Worm (Caenorhabditis elegans): ENCODE measurements around the gene grd-1.

The grd-1 gene

DNA sequence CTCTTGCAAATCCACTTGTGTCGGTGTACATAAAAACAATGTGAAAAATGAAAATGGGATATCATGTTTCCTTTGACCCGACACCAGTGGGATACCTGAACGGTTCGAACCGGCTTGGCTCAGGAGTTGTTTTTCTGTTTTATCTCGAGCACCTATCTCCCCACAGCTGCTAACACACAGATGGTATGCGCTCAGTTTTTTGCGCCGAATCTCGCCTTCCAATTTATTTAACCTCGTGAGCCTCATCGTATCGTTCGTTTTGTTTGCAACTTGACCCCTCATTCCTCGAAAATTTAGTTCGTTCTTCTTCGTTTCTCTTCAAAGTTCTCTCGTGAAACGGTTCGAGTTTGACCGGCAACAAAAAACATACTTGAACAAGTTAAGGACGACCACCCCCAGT, 51.3 kb downstream of the grd-1 start, which contains the start of gene C05C9.1:
Gene C05C9.1, plus strand, starts transcription at position 301 of the 400 bp plus-strand sequence.
- TF ChIP-seq rbr-2 (tag; optimal IDR thresholded peaks at IDR 0.05): no peak
- TF ChIP-seq Y75B8A.6 (GFP tag; IDR thresholded peaks at IDR 0.05): no peak
- TF ChIP-seq attf-4 (tag; optimal IDR thresholded peaks at IDR 0.05): no peak
- TF ChIP-seq hmg-1.1 (GFP tag; IDR thresholded peaks at IDR 0.05): no peak
- TF ChIP-seq F49E8.2 (tag; optimal IDR thresholded peaks at IDR 0.05; ENCODE audit: borderline replicate concordance): no peak
- no peak for TF ChIP-seq daf-12 (tag; optimal IDR thresholded peaks at IDR 0.05)
- no peak for TF ChIP-seq daf-8 (GFP tag; IDR thresholded peaks at IDR 0.05)

DNA sequence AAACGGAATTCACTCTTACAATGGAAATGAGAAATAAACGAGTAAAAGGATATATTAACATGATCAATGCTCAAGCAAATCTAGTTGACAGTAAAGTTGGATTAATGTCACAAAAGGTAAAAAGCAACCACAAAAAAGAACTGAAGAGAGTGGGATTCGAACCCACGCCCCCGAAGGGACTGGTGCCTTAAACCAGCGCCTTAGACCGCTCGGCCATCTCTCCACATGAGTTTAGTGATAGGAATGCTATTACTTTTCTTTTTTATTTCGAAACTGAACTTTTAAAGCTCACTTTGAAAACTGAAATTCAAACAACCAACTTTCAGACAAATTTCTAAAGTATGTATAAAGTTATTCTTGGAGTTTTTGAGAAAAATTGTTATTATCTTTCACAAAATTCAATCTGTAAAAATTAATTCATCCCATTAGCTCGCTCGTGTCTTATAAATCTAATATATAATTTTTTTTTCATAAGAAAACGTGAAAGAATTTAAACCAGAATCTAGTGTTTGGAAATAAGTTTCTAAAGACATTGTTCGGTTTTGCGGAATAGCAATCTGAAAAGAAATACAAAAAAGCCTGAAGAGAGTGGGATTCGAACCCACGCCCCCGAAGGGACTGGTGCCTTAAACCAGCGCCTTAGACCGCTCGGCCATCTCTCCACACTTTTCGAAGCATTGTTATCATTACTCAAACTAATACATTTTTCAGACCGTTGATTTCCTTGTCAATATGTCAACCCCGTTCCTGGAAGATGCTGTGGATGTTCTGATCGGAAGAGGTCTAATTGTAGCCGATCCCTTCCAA, 53.7 kb downstream of the grd-1 start:
- peak; percentile 25 to 63; a peak in 1 of 4 replicates for TF ChIP-seq madf-5 (GFP tag; IDR thresholded peaks at IDR 0.05)
- peak; percentile 15 for TF ChIP-seq rbr-2 (tag; optimal IDR thresholded peaks at IDR 0.05)
- TF ChIP-seq daf-8 (GFP tag; IDR thresholded peaks at IDR 0.05): no peak
- peak; percentile 67 for TF ChIP-seq F26F4.8 (GFP tag; conservative IDR thresholded peaks at IDR 0.05)
- no peak for TF ChIP-seq php-3 (GFP tag; IDR thresholded peaks at IDR 0.05)
- TF ChIP-seq lir-3 (tag; optimal IDR thresholded peaks at IDR 0.05): no peak
- peak; percentile 17 for TF ChIP-seq tra-1 (GFP tag; IDR thresholded peaks at IDR 0.05)
- TF ChIP-seq dmd-6 (GFP tag; IDR thresholded peaks at IDR 0.05): peak; percentile 35; the same call in 1 of the 2 replicates
- no peak for TF ChIP-seq ceh-20 (GFP tag; IDR thresholded peaks at IDR 0.05)
- no peak for TF ChIP-seq lin-15B (tag; optimal IDR thresholded peaks at IDR 0.05)
- TF ChIP-seq mdl-1 (tag; optimal IDR thresholded peaks at IDR 0.05): no peak
- TF ChIP-seq nhr-25 (tag; optimal IDR thresholded peaks at IDR 0.05; ENCODE audit: borderline replicate concordance, insufficient read depth): no peak
- no peak for TF ChIP-seq ces-1 (GFP tag; optimal IDR thresholded peaks at IDR 0.05)
- TF ChIP-seq mdt-29 (GFP tag; IDR thresholded peaks at IDR 0.05): peak; percentile 36; the same call in 1 of the 2 replicates
- 0 out of 2 replicates have a peak, but pooled peaks have one; percentile 34 for TF ChIP-seq saeg-2 (GFP tag; IDR thresholded peaks at IDR 0.05)
- TF ChIP-seq vab-7 (GFP tag; IDR thresholded peaks at IDR 0.05): peak; percentile 67
- peak; percentile 39 for TF ChIP-seq duxl-1 (tag; optimal IDR thresholded peaks at IDR 0.05; ENCODE audit: poor library complexity)
- TF ChIP-seq ceh-28 (tag; optimal IDR thresholded peaks at IDR 0.05): no peak
- TF ChIP-seq nhr-6 (tag; optimal IDR thresholded peaks at IDR 0.05): no peak
- no peak for TF ChIP-seq ceh-82 (tag; optimal IDR thresholded peaks at IDR 0.05)
- no peak for TF ChIP-seq zag-1 (tag; optimal IDR thresholded peaks at IDR 0.05)
- peak; percentile 30 for TF ChIP-seq nhr-48 (tag; optimal IDR thresholded peaks at IDR 0.05)
- TF ChIP-seq tag-97 (GFP tag; IDR thresholded peaks at IDR 0.05): 0 out of 2 replicates have a peak, but pooled peaks have one; percentile 53
- no peak for TF ChIP-seq nhr-237 (tag; optimal IDR thresholded peaks at IDR 0.05)
- no peak for TF ChIP-seq nhr-28 (tag; optimal IDR thresholded peaks at IDR 0.05)
- peak; percentile 56; the same call in 1 of the 2 replicates for TF ChIP-seq ctbp-1 (GFP tag; IDR thresholded peaks at IDR 0.05)
- peak; percentile 40 for TF ChIP-seq aha-1 (tag)
- no peak for TF ChIP-seq sdz-12 (GFP tag; optimal IDR thresholded peaks at IDR 0.05)
- no peak for TF ChIP-seq zip-2 (tag; optimal IDR thresholded peaks at IDR 0.05)
- TF ChIP-seq spr-3 (GFP tag; optimal IDR thresholded peaks at IDR 0.05): peak; percentile 24
- no peak for TF ChIP-seq dve-1 (tag; optimal IDR thresholded peaks at IDR 0.05; ENCODE audit: insufficient read depth)
- TF ChIP-seq hmg-1.1 (GFP tag; IDR thresholded peaks at IDR 0.05): no peak
- no peak for TF ChIP-seq zfp-2 (tag; optimal IDR thresholded peaks at IDR 0.05)
- no peak for TF ChIP-seq lsy-2 (tag; optimal IDR thresholded peaks at IDR 0.05)
- TF ChIP-seq spr-1 (tag; optimal IDR thresholded peaks at IDR 0.05): no peak
- TF ChIP-seq ZK546.5 (tag; optimal IDR thresholded peaks at IDR 0.05): no peak
- peak; percentile 62; the same call in 1 of the 2 replicates for TF ChIP-seq Y105C5A.15 (GFP tag; IDR thresholded peaks at IDR 0.05)
- no peak for TF ChIP-seq nhr-102 (tag; optimal IDR thresholded peaks at IDR 0.05)
- TF ChIP-seq ceh-32 (tag; optimal IDR thresholded peaks at IDR 0.05; ENCODE audit: poor library complexity): no peak
- no peak for TF ChIP-seq fkh-10 (GFP tag; optimal IDR thresholded peaks at IDR 0.05)
- TF ChIP-seq mep-1 (tag; optimal IDR thresholded peaks at IDR 0.05): no peak
- TF ChIP-seq arid-1 (GFP tag; conservative IDR thresholded peaks at IDR 0.05): 0 out of 2 replicates have a peak, but pooled peaks have one; percentile 47

Data from whole organism, L4 larva.